Worm (Caenorhabditis elegans): ENCODE results near the gene C27F2.4.

DNA sequence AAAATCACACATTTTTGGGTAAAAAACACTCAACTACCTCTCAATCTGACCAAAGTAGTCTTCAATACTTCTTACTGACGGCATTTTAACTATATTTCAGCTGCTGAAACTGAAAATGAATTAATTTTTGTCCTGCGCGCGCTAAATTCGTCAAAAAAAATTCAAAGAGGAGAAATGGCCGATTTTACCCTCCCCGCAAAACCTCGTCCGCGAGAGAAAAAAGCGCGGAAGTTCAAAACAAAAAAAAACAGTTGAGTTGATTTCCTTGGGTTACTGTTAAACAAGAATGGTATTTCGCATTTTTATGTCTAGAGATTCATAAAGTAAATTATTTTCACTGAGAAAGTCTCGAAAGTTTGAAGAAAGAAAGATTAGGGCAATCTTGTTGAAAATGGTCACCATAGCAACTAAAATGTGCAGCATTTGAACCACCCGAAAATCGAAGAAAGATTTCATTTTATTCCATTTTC, 26.7 kb upstream of the C27F2.4 start, which contains the start of the genes C27F2.10 and wdr-60:
- TF ChIP-seq W03F9.2 (tag; optimal IDR thresholded peaks at IDR 0.05) (no peak), him-1 (tag; optimal IDR thresholded peaks at IDR 0.05) (no peak)
